Fruit fly (Drosophila melanogaster): ENCODE results near the gene CG43056.

CG43056 gene

dm6 chr2L:4400653-4401052, 36.9 kb upstream of the CG43056 start, which contains the start of gene CG33003:
Gene CG33003, plus strand, starts transcription at chr2L:4400953.
- TF ChIP-seq CG1621 (tag; optimal IDR thresholded peaks at IDR 0.05) (no peak), CG6163 (GFP tag; IDR thresholded peaks at IDR 0.05) (no peak), topi (GFP tag; optimal IDR thresholded peaks at IDR 0.05) (no peak), CG10631 (GFP tag; optimal IDR thresholded peaks at IDR 0.05) (no peak), Gug (GFP tag; IDR thresholded peaks at IDR 0.05) (no peak), CG6792 (GFP tag; optimal IDR thresholded peaks at IDR 0.05) (no peak), svp (GFP tag) (no peak), lz (GFP tag; optimal IDR thresholded peaks at IDR 0.05) (no peak), CG6276 (GFP tag; optimal IDR thresholded peaks at IDR 0.05) (no peak), ss (GFP tag; optimal IDR thresholded peaks at IDR 0.05) (no peak), fkh (GFP tag; optimal IDR thresholded peaks at IDR 0.05) (no peak), net (GFP tag; optimal IDR thresholded peaks at IDR 0.05) (no peak), Ets96B (tag; optimal IDR thresholded peaks at IDR 0.05) (no peak), fd59A (GFP tag; optimal IDR thresholded peaks at IDR 0.05) (no peak), vri (GFP tag; optimal IDR thresholded peaks at IDR 0.05) (no peak), pdm3 (GFP tag; optimal IDR thresholded peaks at IDR 0.05) (no peak), CG11902 (GFP tag; optimal IDR thresholded peaks at IDR 0.05) (no peak), Eip75B (GFP tag; optimal IDR thresholded peaks at IDR 0.05) (no peak), CG8119 (GFP tag; IDR thresholded peaks at IDR 0.05) (no peak)

- TF ChIP-seq CG16779 (tag; optimal IDR thresholded peaks at IDR 0.05): no peak
- no peak for TF ChIP-seq Sox102F (GFP tag; optimal IDR thresholded peaks at IDR 0.05)
- TF ChIP-seq pdm3 (GFP tag; optimal IDR thresholded peaks at IDR 0.05): no peak
- TF ChIP-seq CG6276 (GFP tag; optimal IDR thresholded peaks at IDR 0.05): no peak
- no peak for TF ChIP-seq CG6808 (GFP tag; optimal IDR thresholded peaks at IDR 0.05)
- TF ChIP-seq OdsH (GFP tag; optimal IDR thresholded peaks at IDR 0.05): no peak
- peak; percentile 59 for TF ChIP-seq CG34406 (GFP tag; optimal IDR thresholded peaks at IDR 0.05)
- TF ChIP-seq Hr39 (GFP tag; optimal IDR thresholded peaks at IDR 0.05): no peak
- no peak for TF ChIP-seq Lpt (GFP tag; optimal IDR thresholded peaks at IDR 0.05)
- TF ChIP-seq achi (GFP tag; optimal IDR thresholded peaks at IDR 0.05): peak; percentile 40
- no peak for TF ChIP-seq fd85E (GFP tag; optimal IDR thresholded peaks at IDR 0.05)
- TF ChIP-seq acj6 (GFP tag; optimal IDR thresholded peaks at IDR 0.05): no peak
- TF ChIP-seq CG6163 (GFP tag; IDR thresholded peaks at IDR 0.05): peak; percentile 61
- TF ChIP-seq CG1621 (tag; optimal IDR thresholded peaks at IDR 0.05): no peak
- TF ChIP-seq CG9139 (GFP tag; optimal IDR thresholded peaks at IDR 0.05): peak; percentile 43
- TF ChIP-seq CG6854 (GFP tag; optimal IDR thresholded peaks at IDR 0.05): no peak
Measured at dm6 chr2L:4403013-4403604, 34.5 kb upstream of the CG43056 start, which contains the start of gene Dim1. Gene Dim1, plus strand, starts transcription at chr2L:4403251.

dm6 chr2L:4410855-4411254, 26.7 kb upstream of the CG43056 start, which contains the start of gene CG43055:
Gene CG43055, plus strand, starts transcription at chr2L:4411155.
- TF ChIP-seq CG8119 (GFP tag; IDR thresholded peaks at IDR 0.05) (no peak), fd59A (GFP tag; optimal IDR thresholded peaks at IDR 0.05) (no peak), CG3919 (GFP tag; optimal IDR thresholded peaks at IDR 0.05) (no peak), CG16779 (tag; optimal IDR thresholded peaks at IDR 0.05) (no peak), OdsH (GFP tag; optimal IDR thresholded peaks at IDR 0.05) (no peak), CG1621 (tag; optimal IDR thresholded peaks at IDR 0.05) (no peak), CG32006 (GFP tag; optimal IDR thresholded peaks at IDR 0.05) (no peak), CG31627 (GFP tag; optimal IDR thresholded peaks at IDR 0.05) (no peak), Ets21C (GFP tag; optimal IDR thresholded peaks at IDR 0.05) (no peak), CG9139 (GFP tag; optimal IDR thresholded peaks at IDR 0.05) (no peak), CG6854 (GFP tag; optimal IDR thresholded peaks at IDR 0.05) (no peak)

- TF ChIP-seq cyc (GFP tag; optimal IDR thresholded peaks at IDR 0.05): no peak
- TF ChIP-seq CG4318 (GFP tag; optimal IDR thresholded peaks at IDR 0.05): no peak
- no peak for TF ChIP-seq CG3919 (GFP tag; optimal IDR thresholded peaks at IDR 0.05)
- no peak for TF ChIP-seq Ets96B (tag; optimal IDR thresholded peaks at IDR 0.05)
- TF ChIP-seq CG6163 (GFP tag; IDR thresholded peaks at IDR 0.05): no peak
- no peak for TF ChIP-seq CG8119 (GFP tag; IDR thresholded peaks at IDR 0.05)
Measured at dm6 chr2L:4414059-4414458, 23.5 kb upstream of the CG43056 start.

Data from whole organism, prepupa.